Fruit fly (Drosophila melanogaster) whole organism, embryonic: ENCODE results near the gene Polr1C.

Source experiments
- Awh ChIP-seq: fragments of 200-800 bp; sonication (Bioruptor generic); IDR thresholded peaks from 2 replicates; pipeline ENCODE4, ENCODE4 v1.3.6; 2022; ENCODE audit warnings: missing biosample characterization, missing genetic modification characterization
- CG18599 ChIP-seq: fragments of 200-800 bp; sonication (Bioruptor generic); optimal IDR thresholded peaks from 3 replicates; lab custom pipeline; 2017; ENCODE audit warnings: missing biosample characterization, missing genetic modification characterization, mild to moderate bottlenecking, moderate library complexity, missing genetic modification reagents
- CG31365 ChIP-seq: fragments of 200-800 bp; sonication (Bioruptor generic); optimal IDR thresholded peaks from 2 replicates; lab custom pipeline; 2018; ENCODE audit warnings: missing biosample characterization, mild to moderate bottlenecking, missing genetic modification characterization
- fd102C ChIP-seq: fragments of 200-800 bp; sonication (Bioruptor generic); optimal IDR thresholded peaks from 2 replicates; lab custom pipeline; 2018; ENCODE audit warnings: missing biosample characterization, mild to moderate bottlenecking, missing genetic modification characterization, moderate library complexity
- jing ChIP-seq: fragments of 200-800 bp; sonication (Bioruptor generic); optimal IDR thresholded peaks from 2 replicates; lab custom pipeline; 2018; ENCODE audit warnings: missing biosample characterization, mild to moderate bottlenecking, missing genetic modification characterization

- no peak for TF ChIP-seq CG31365 (tag; lab: Kevin White, UChicago)
- no peak for TF ChIP-seq fd102C (GFP tag; lab: Kevin White, UChicago)
- TF ChIP-seq jing (GFP tag; lab: Kevin White, UChicago) = no peak
- TF ChIP-seq CG18599 = peak; percentile 44
- TF ChIP-seq Awh (GFP tag; lab: Robert Waterston, UW) = no peak
These were observed 26.5 kb upstream of the Polr1C start, which contains the start of gene synr for dm6 chr2L:4942257-4942792.
